Worm (Caenorhabditis elegans) whole organism, young adult: ENCODE measurements around the gene F52H2.15.

Source experiments
- B0035.1 ChIP-seq: sonication (generic microtip); optimal IDR thresholded peaks from 2 replicates; lab custom pipeline; 2016; ENCODE audit warnings: missing genetic modification characterization, mild to moderate bottlenecking, missing compliant biosample characterization, missing genotype, missing genetic modification reagents
- F10E7.11 ChIP-seq: sonication (generic microtip); optimal IDR thresholded peaks from 2 replicates; lab custom pipeline; 2017; ENCODE audit warnings: mild to moderate bottlenecking, missing genetic modification characterization, moderate library complexity, missing compliant biosample characterization
- F49E8.2 ChIP-seq: sonication (generic microtip); optimal IDR thresholded peaks from 3 replicates; lab custom pipeline; 2017; ENCODE audit warnings: missing genetic modification characterization, mild to moderate bottlenecking, missing compliant biosample characterization, antibody characterized with exemption, moderate library complexity; ENCODE audit not compliant: insufficient read depth
- T26A5.8 ChIP-seq: sonication (generic microtip); optimal IDR thresholded peaks from 2 replicates; lab custom pipeline; 2016; ENCODE audit warnings: missing genetic modification characterization, missing compliant biosample characterization
- Y53G8AR.9 ChIP-seq: fragments of 200-800 bp; sonication (Bioruptor generic); conservative IDR thresholded peaks from 2 replicates; pipeline ENCODE4 v1.3.6; 2022; ENCODE audit warnings: missing genetic modification reagents, missing genetic modification characterization, missing compliant biosample characterization
- Y79H2A.3 ChIP-seq: fragments of 200-800 bp; sonication (Bioruptor generic); conservative IDR thresholded peaks from 2 replicates; pipeline ENCODE4 v1.3.6; 2022; ENCODE audit warnings: missing genetic modification reagents, missing genetic modification characterization, missing compliant biosample characterization
- cebp-2 ChIP-seq: fragments of 200-800 bp; sonication (Bioruptor generic); IDR thresholded peaks from 2 replicates; pipeline ENCODE4 v1.3.6; 2022; ENCODE audit warnings: missing genetic modification characterization, missing compliant biosample characterization
- dpl-1 ChIP-seq: fragments of 150-350 bp; optimal IDR thresholded peaks from 2 replicates; lab custom pipeline; 2014; ENCODE audit warnings: missing biosample characterization, missing genetic modification reagents, missing genetic modification characterization
- efl-1 ChIP-seq: fragments of 150-350 bp; optimal IDR thresholded peaks from 2 replicates; lab custom pipeline; 2014; ENCODE audit warnings: missing biosample characterization, missing genetic modification reagents, missing genetic modification characterization
- hlh-26 ChIP-seq: fragments of 200-800 bp; sonication (Bioruptor generic); conservative IDR thresholded peaks from 2 replicates; pipeline ENCODE4 v1.3.6; 2022; ENCODE audit warnings: missing genetic modification reagents, missing genetic modification characterization, missing compliant biosample characterization
- lag-1 ChIP-seq: fragments of 200-800 bp; sonication (Bioruptor generic); IDR thresholded peaks from 2 replicates; pipeline ENCODE4 v1.3.6; 2022; ENCODE audit warnings: missing genetic modification reagents, missing genetic modification characterization, missing compliant biosample characterization
- lin-54 ChIP-seq: fragments of 200-800 bp; sonication (Bioruptor generic); optimal IDR thresholded peaks from 2 replicates; lab custom pipeline; 2018; ENCODE audit warnings: mild to moderate bottlenecking, missing genetic modification characterization, missing compliant biosample characterization
- madf-10 ChIP-seq: sonication (generic microtip); optimal IDR thresholded peaks from 2 replicates; lab custom pipeline; 2016; ENCODE audit warnings: mild to moderate bottlenecking, missing genetic modification characterization, missing compliant biosample characterization
- mel-28 ChIP-seq: sonication (generic microtip); optimal IDR thresholded peaks from 2 replicates; lab custom pipeline; 2016; ENCODE audit warnings: borderline replicate concordance, mild to moderate bottlenecking, missing genetic modification characterization, missing compliant biosample characterization
- pha-4 ChIP-seq: fragments of 150-350 bp; sonication (generic microtip); optimal IDR thresholded peaks from 2 replicates; lab custom pipeline; 2014; ENCODE audit warnings: missing biosample characterization, missing genetic modification reagents, missing genetic modification characterization
- rcor-1 ChIP-seq: fragments of 200-800 bp; sonication (Bioruptor generic); IDR thresholded peaks from 2 replicates; pipeline ENCODE4 v1.3.6; 2022; ENCODE audit warnings: missing genetic modification reagents, missing genetic modification characterization, missing compliant biosample characterization
- rec-8 ChIP-seq, 2 experiments: sonication (generic microtip); optimal IDR thresholded peaks; 2 replicates each; lab custom pipeline; 2016; ENCODE audit warnings: mild to moderate bottlenecking in 2 of 2, missing genetic modification characterization in 2 of 2, missing genetic modification reagents in 2 of 2, missing genotype in 2 of 2, missing biosample characterization in 1 of 2, missing compliant biosample characterization in 1 of 2, moderate library complexity in 1 of 2
- snpc-1.3 ChIP-seq: sonication (generic microtip); optimal IDR thresholded peaks from 2 replicates; lab custom pipeline; 2017; ENCODE audit warnings: missing genetic modification characterization, mild to moderate bottlenecking, missing compliant biosample characterization, antibody characterized with exemption, moderate library complexity, missing genotype, missing genetic modification reagents; ENCODE audit not compliant: insufficient read depth
- tlf-1 ChIP-seq: fragments of 200-800 bp; sonication (Bioruptor generic); optimal IDR thresholded peaks from 2 replicates; lab custom pipeline; 2018; ENCODE audit warnings: mild to moderate bottlenecking, missing genetic modification characterization, missing compliant biosample characterization
- ztf-25 ChIP-seq: fragments of 200-800 bp; sonication (Bioruptor generic); IDR thresholded peaks from 2 replicates; pipeline ENCODE4 v1.3.6; 2022; ENCODE audit warnings: missing genetic modification reagents, missing genetic modification characterization, missing compliant biosample characterization

The F52H2.15 gene

DNA sequence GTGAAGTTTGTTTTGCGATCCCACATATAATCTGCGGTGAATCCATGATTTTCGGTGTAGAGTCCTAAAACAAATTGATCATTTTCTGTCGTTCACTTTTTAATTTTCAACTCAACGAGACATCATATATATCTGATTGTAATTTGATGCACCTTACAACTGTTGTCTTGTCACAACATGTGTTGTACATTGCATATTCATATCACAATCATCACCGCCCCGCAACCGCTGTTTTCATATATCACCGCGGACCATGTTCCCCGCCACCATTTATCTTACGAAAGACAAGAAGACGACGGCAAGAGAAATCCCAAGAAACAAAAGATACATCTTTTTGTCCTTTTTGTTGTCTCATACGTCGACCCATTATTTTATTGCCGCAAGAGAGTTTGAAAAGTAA is 49.0 kb downstream of the F52H2.15 start:
- TF ChIP-seq tlf-1: no peak
- TF ChIP-seq F49E8.2 (tag; lab: Kevin White, UChicago): no peak
- TF ChIP-seq ztf-25 (GFP tag; lab: Robert Waterston, UW): no peak
- no peak for TF ChIP-seq snpc-1.3 (tag; lab: Kevin White, UChicago)
- TF ChIP-seq T26A5.8 (tag; lab: Kevin White, UChicago): no peak
- TF ChIP-seq cebp-2: no peak
- TF ChIP-seq lag-1 (GFP tag; lab: Robert Waterston, UW): no peak
- TF ChIP-seq pha-4 (tag; lab: Kevin White, UChicago): no peak
- TF ChIP-seq dpl-1 (GFP tag; lab: Kevin White, UChicago): no peak
- TF ChIP-seq madf-10 (tag; lab: Kevin White, UChicago): no peak
- TF ChIP-seq rcor-1 (GFP tag; lab: Robert Waterston, UW): no peak
- no peak for TF ChIP-seq Y53G8AR.9 (GFP tag; lab: Robert Waterston, UW)
- no peak for TF ChIP-seq efl-1 (GFP tag; lab: Kevin White, UChicago)
- no peak for TF ChIP-seq mel-28
- no peak for TF ChIP-seq B0035.1 (tag; lab: Kevin White, UChicago)
- TF ChIP-seq hlh-26 (GFP tag; lab: Robert Waterston, UW): no peak
- no peak for TF ChIP-seq lin-54 (GFP tag; lab: Kevin White, UChicago)

DNA sequence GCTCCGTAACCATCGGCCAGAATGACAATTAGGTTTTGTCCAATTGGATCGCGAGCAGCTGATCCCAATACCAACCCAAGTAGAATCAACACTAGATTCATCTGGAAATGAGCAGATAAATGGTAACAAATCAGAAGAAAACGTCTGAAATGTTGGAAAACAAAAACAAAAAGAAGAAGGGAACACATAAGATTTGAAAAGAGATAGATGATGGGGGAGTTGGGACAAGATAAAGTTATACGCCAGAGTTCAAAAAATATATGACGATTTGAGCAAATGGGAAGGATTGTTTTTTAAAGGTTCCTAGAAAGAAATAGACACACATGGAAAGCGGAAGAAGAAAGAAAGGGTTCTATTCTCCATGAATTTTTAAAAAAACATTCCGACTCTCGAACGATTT is 50.5 kb downstream of the F52H2.15 start, which contains the start of gene T03G6.3:
TSS of gene T03G6.3 (minus strand) at position 101 of the 400 bp plus-strand sequence.
- TF ChIP-seq F10E7.11 (tag; lab: Kevin White, UChicago) (no peak), rec-8 (tag; optimal IDR thresholded peaks at IDR 0.05; lab: Kevin White, UChicago) (no peak), Y79H2A.3 (GFP tag; lab: Robert Waterston, UW) (no peak)
